Worm (Caenorhabditis elegans) whole organism, mixed stage, embryonic: Measurements from ENCODE around the gene sdz-32.
"Not testable (repeated sequence)": the region's sequence is repeated elsewhere in the genome, so short reads cannot be mapped to it uniquely, and the experiment has no call there.

Experiments
- M03D4.4 ChIP-seq: sonication (generic microtip); optimal IDR thresholded peaks from 2 replicates; lab custom pipeline; 2017; ENCODE audit warnings: mild to moderate bottlenecking, missing genetic modification characterization, missing compliant biosample characterization
- bed-3 ChIP-seq: fragments of 200-800 bp; sonication (Bioruptor generic); optimal IDR thresholded peaks from 3 replicates; lab custom pipeline; 2018; ENCODE audit warnings: mild to moderate bottlenecking, missing genetic modification characterization, moderate library complexity, missing compliant biosample characterization
- blmp-1 ChIP-seq: fragments of 150-350 bp; optimal IDR thresholded peaks from 2 replicates; lab custom pipeline; 2014; ENCODE audit warnings: missing biosample characterization, missing genetic modification characterization
- ceh-43 ChIP-seq: fragments of 200-800 bp; sonication (Bioruptor generic); optimal IDR thresholded peaks from 2 replicates; lab custom pipeline; 2018; ENCODE audit warnings: mild to moderate bottlenecking, missing genetic modification characterization, moderate library complexity, missing compliant biosample characterization
- ceh-83 ChIP-seq: fragments of 200-800 bp; sonication (Bioruptor generic); optimal IDR thresholded peaks from 2 replicates; lab custom pipeline; 2018; ENCODE audit warnings: mild to moderate bottlenecking, missing genetic modification characterization, missing compliant biosample characterization
- ces-1 ChIP-seq: fragments of 150-350 bp; optimal IDR thresholded peaks from 2 replicates; lab custom pipeline; 2014; ENCODE audit warnings: missing biosample characterization, missing genetic modification reagents, missing genetic modification characterization
- cnd-1 ChIP-seq: fragments of 200-800 bp; sonication (Bioruptor generic); optimal IDR thresholded peaks from 2 replicates; lab custom pipeline; 2018; ENCODE audit warnings: mild to moderate bottlenecking, missing genetic modification characterization, missing compliant biosample characterization
- drap-1 ChIP-seq: fragments of 200-800 bp; sonication (Bioruptor generic); optimal IDR thresholded peaks from 3 replicates; lab custom pipeline; 2018; ENCODE audit warnings: mild to moderate bottlenecking, missing genetic modification characterization, missing compliant biosample characterization
- elt-1 ChIP-seq: sonication (generic microtip); optimal IDR thresholded peaks from 2 replicates; lab custom pipeline; 2017; ENCODE audit warnings: missing genetic modification characterization, mild to moderate bottlenecking, missing compliant biosample characterization, antibody characterized with exemption, moderate library complexity, borderline replicate concordance; ENCODE audit not compliant: insufficient read depth
- elt-3 ChIP-seq: fragments of 150-350 bp; optimal IDR thresholded peaks from 2 replicates; lab custom pipeline; 2014; ENCODE audit warnings: missing biosample characterization, missing genetic modification characterization
- flh-1 ChIP-seq: fragments of 200-800 bp; sonication (Bioruptor generic); optimal IDR thresholded peaks from 2 replicates; lab custom pipeline; 2018; ENCODE audit warnings: mild to moderate bottlenecking, missing genetic modification characterization, moderate library complexity, missing compliant biosample characterization
- ham-2 ChIP-seq: fragments of 200-800 bp; sonication (Bioruptor generic); optimal IDR thresholded peaks from 2 replicates; lab custom pipeline; 2018; ENCODE audit warnings: mild to moderate bottlenecking, missing genetic modification characterization, missing compliant biosample characterization
- hlh-1 ChIP-seq: fragments of 150-350 bp; optimal IDR thresholded peaks from 2 replicates; lab custom pipeline; 2014; ENCODE audit warnings: missing biosample characterization, missing genetic modification reagents, missing genetic modification characterization
- lin-13 ChIP-seq: fragments of 150-350 bp; optimal IDR thresholded peaks from 2 replicates; lab custom pipeline; 2014; ENCODE audit warnings: missing biosample characterization, missing genetic modification characterization
- lin-32 ChIP-seq: fragments of 200-800 bp; sonication (Bioruptor generic); optimal IDR thresholded peaks from 2 replicates; lab custom pipeline; 2018; ENCODE audit warnings: mild to moderate bottlenecking, missing genetic modification characterization, missing compliant biosample characterization
- mab-5 ChIP-seq: fragments of 150-350 bp; optimal IDR thresholded peaks from 2 replicates; lab custom pipeline; 2014; ENCODE audit warnings: missing biosample characterization, missing genetic modification characterization
- mep-1 ChIP-seq: fragments of 150-350 bp; optimal IDR thresholded peaks from 2 replicates; lab custom pipeline; 2017; ENCODE audit warnings: missing biosample characterization, missing genetic modification reagents, missing genetic modification characterization, inconsistent platforms
- mls-2 ChIP-seq: sonication (generic microtip); optimal IDR thresholded peaks from 2 replicates; lab custom pipeline; 2016; ENCODE audit warnings: mild to moderate bottlenecking, missing genetic modification characterization, moderate library complexity, missing compliant biosample characterization
- nhr-12 ChIP-seq: fragments of 150-350 bp; optimal IDR thresholded peaks from 2 replicates; lab custom pipeline; 2014; ENCODE audit warnings: missing biosample characterization, missing genetic modification characterization
- nhr-2 ChIP-seq: fragments of 150-350 bp; optimal IDR thresholded peaks from 2 replicates; lab custom pipeline; 2014; ENCODE audit warnings: missing biosample characterization, missing genetic modification characterization
- nhr-28 ChIP-seq: fragments of 150-350 bp; optimal IDR thresholded peaks from 2 replicates; lab custom pipeline; 2014; ENCODE audit warnings: missing biosample characterization, missing genetic modification characterization
- nhr-76 ChIP-seq: sonication (generic microtip); optimal IDR thresholded peaks from 2 replicates; lab custom pipeline; 2017; ENCODE audit warnings: missing biosample characterization, missing genetic modification characterization
- pha-4 ChIP-seq: fragments of 150-350 bp; optimal IDR thresholded peaks from 2 replicates; lab custom pipeline; 2018; ENCODE audit warnings: missing biosample characterization, missing genetic modification reagents, missing genetic modification characterization
- sptf-1 ChIP-seq: sonication (generic microtip); optimal IDR thresholded peaks from 2 replicates; lab custom pipeline; 2017; ENCODE audit warnings: mild to moderate bottlenecking, missing genetic modification characterization, moderate library complexity, missing compliant biosample characterization
- unc-120 ChIP-seq: sonication (generic microtip); optimal IDR thresholded peaks from 2 replicates; lab custom pipeline; 2017; ENCODE audit warnings: missing genetic modification characterization, missing compliant biosample characterization; ENCODE audit not compliant: poor library complexity, severe bottlenecking
- unc-39 ChIP-seq: fragments of 150-350 bp; optimal IDR thresholded peaks from 2 replicates; lab custom pipeline; 2014; ENCODE audit warnings: missing biosample characterization, missing genetic modification characterization
- unc-62 ChIP-seq: fragments of 150-350 bp; optimal IDR thresholded peaks from 2 replicates; lab custom pipeline; 2014; ENCODE audit warnings: missing biosample characterization, missing genetic modification reagents, missing genetic modification characterization
- zip-8 ChIP-seq: fragments of 150-350 bp; optimal IDR thresholded peaks from 2 replicates; lab custom pipeline; 2014; ENCODE audit warnings: missing biosample characterization, missing genetic modification characterization
- ztf-11 ChIP-seq: fragments of 150-350 bp; optimal IDR thresholded peaks from 2 replicates; lab custom pipeline; 2014; ENCODE audit warnings: missing biosample characterization, missing genetic modification characterization

The sdz-32 gene

ce11 chrII:3449514-3449913 lies 24.3 kb upstream of the sdz-32 start, which contains the start of gene C16C8.14:
Gene C16C8.14, plus strand, starts transcription at chrII:3449814.
- TF ChIP-seq ceh-43 (GFP tag; lab: Kevin White, UChicago); ham-2 (GFP tag; lab: Kevin White, UChicago); blmp-1 (tag; lab: Kevin White, UChicago): not testable (repeated sequence)

DNA sequence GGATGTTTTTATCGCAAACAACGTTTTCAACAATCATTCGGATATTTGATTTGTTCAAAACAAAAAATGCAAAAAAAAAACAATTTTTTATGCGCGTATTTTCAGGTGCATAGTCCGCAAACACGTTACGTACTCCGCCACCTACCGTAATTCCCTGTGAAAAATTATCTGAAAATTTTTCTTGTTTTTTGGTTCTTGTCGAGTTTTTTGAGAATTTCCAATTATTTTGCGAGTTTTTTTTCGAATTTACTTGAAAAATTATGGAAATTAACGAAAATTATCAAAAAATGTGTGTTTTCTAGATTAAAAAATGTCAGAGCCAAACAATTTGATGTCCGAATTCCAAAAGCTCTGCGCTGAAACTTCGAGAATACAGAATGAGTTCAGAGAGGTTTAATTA lies 21.4 kb upstream of the sdz-32 start, which contains the start of gene C16C8.12:
C16C8.12 (plus strand) TSS at position 301 of the 400 bp plus-strand sequence.
- TF ChIP-seq zip-8 (tag; lab: Kevin White, UChicago) (no peak), nhr-76 (tag; lab: Kevin White, UChicago) (no peak), unc-120 (tag; lab: Kevin White, UChicago) (no peak), ztf-11 (tag; lab: Kevin White, UChicago) (no peak), drap-1 (GFP tag; lab: Kevin White, UChicago) (no peak), nhr-2 (tag; lab: Kevin White, UChicago) (no peak), unc-62 (GFP tag; lab: Kevin White, UChicago) (no peak), cnd-1 (tag; lab: Kevin White, UChicago) (no peak), mab-5 (tag; lab: Kevin White, UChicago) (no peak), elt-3 (tag; lab: Kevin White, UChicago) (no peak)

DNA sequence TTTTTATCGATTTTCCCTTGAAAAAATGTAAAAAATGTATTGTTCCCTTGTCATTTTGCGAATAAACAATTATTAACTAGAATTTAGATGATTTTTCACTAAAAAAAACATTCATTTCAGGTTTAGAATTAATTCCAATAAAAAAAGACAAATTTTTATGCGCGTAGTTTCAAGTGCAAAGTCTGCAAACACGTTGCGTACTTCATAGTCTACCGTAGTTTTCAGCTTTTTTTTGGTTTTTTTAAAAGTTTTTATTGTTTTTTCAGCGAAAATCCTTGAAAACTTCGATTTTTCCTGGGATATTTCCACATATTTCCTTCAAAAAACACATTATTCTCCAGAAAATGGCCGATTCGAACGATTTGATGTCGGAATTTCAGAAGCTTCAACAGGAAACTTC lies 20.3 kb upstream of the sdz-32 start, which contains the start of gene C16C8.11:
C16C8.11 (plus strand) TSS at position 188 of the 400 bp plus-strand sequence.
- no peak for TF ChIP-seq bed-3 (GFP tag; lab: Kevin White, UChicago)
- TF ChIP-seq mls-2, result no peak
- no peak for TF ChIP-seq pha-4 (tag; lab: Kevin White, UChicago)
- TF ChIP-seq sptf-1, result no peak
- no peak for TF ChIP-seq ceh-43 (GFP tag; lab: Kevin White, UChicago)
- TF ChIP-seq nhr-12 (tag; lab: Kevin White, UChicago), result no peak

- TF ChIP-seq flh-1 (GFP tag; lab: Kevin White, UChicago) (no peak), unc-120 (tag; lab: Kevin White, UChicago) (no peak), elt-3 (tag; lab: Kevin White, UChicago) (no peak), ztf-11 (tag; lab: Kevin White, UChicago) (no peak), ces-1 (GFP tag; lab: Kevin White, UChicago) (no peak), nhr-12 (tag; lab: Kevin White, UChicago) (no peak), pha-4 (tag; lab: Kevin White, UChicago) (no peak), ceh-83 (GFP tag; lab: Kevin White, UChicago) (no peak), mep-1 (tag; lab: Kevin White, UChicago) (no peak), lin-32 (GFP tag; lab: Kevin White, UChicago) (no peak), hlh-1 (tag; lab: Kevin White, UChicago) (no peak), lin-13 (tag; lab: Kevin White, UChicago) (no peak), bed-3 (GFP tag; lab: Kevin White, UChicago) (no peak), M03D4.4 (no peak), elt-1 (tag; lab: Kevin White, UChicago) (no peak), blmp-1 (tag; lab: Kevin White, UChicago) (no peak), ham-2 (GFP tag; lab: Kevin White, UChicago) (no peak), unc-39 (tag; lab: Kevin White, UChicago) (no peak), nhr-28 (tag; lab: Kevin White, UChicago) (no peak)
Measured at ce11 chrII:3458209-3458608, 15.6 kb upstream of the sdz-32 start, which contains the start of the genes C16C8.26 and C16C8.19. Gene C16C8.26, minus strand, starts transcription at chrII:3458309. Gene C16C8.19, plus strand, starts transcription at chrII:3458487.

ce11 chrII:3459199-3459598 lies 14.6 kb upstream of the sdz-32 start:
- TF ChIP-seq bed-3 (GFP tag; lab: Kevin White, UChicago) (no peak), sptf-1 (no peak), pha-4 (tag; lab: Kevin White, UChicago) (no peak), mab-5 (tag; lab: Kevin White, UChicago) (no peak), flh-1 (GFP tag; lab: Kevin White, UChicago) (no peak)
